Fruit fly (Drosophila melanogaster): ENCODE measurements around the gene CG11694.

CG11694 gene

dm6 chr3R:8333768-8334470 lies 22.0 kb upstream of the CG11694 start, which contains the start of gene Poxm (continued):
- TF ChIP-seq Optix (GFP tag; IDR thresholded peaks at IDR 0.05) (peak; percentile 76; the same call in 2 of the 3 replicates), CG4707 (GFP tag; optimal IDR thresholded peaks at IDR 0.05) (peak; percentile 40), CG7357 (GFP tag; IDR thresholded peaks at IDR 0.05) (peak; percentile 87), trem (tag; optimal IDR thresholded peaks at IDR 0.05) (peak; percentile 87), dimm (GFP tag; IDR thresholded peaks at IDR 0.05) (peak; percentile 55; the same call in 1 of the 2 replicates), B-H1 (GFP tag; IDR thresholded peaks at IDR 0.05) (peak; percentile 81; the same call in 2 of the 3 replicates), Hsf (GFP tag; optimal IDR thresholded peaks at IDR 0.05) (peak; percentile 82), CG16815 (GFP tag; optimal IDR thresholded peaks at IDR 0.05) (peak; percentile 91), tna (GFP tag; IDR thresholded peaks at IDR 0.05; ENCODE audit: partially characterized antibody) (no peak), bab2 (GFP tag; optimal IDR thresholded peaks at IDR 0.05) (peak; percentile 77), gsb (GFP tag; IDR thresholded peaks at IDR 0.05) (peak; percentile 68; the same call in 1 of the 2 replicates), jigr1 (GFP tag; IDR thresholded peaks at IDR 0.05) (peak; percentile 86; the same call in 2 of the 3 replicates), Atf6 (GFP tag; IDR thresholded peaks at IDR 0.05) (peak; percentile 79), pita (GFP tag; optimal IDR thresholded peaks at IDR 0.05) (no peak), NfI (GFP tag; optimal IDR thresholded peaks at IDR 0.05) (peak; percentile 88), Hr78 (GFP tag; optimal IDR thresholded peaks at IDR 0.05) (peak in 1 of 2 experiments; percentile 83), D (optimal IDR thresholded peaks at IDR 0.05) (no peak), D (GFP tag; optimal IDR thresholded peaks at IDR 0.05) (peak; percentile 96), CG14667 (GFP tag; IDR thresholded peaks at IDR 0.05) (peak; percentile 90; the same call in 1 of the 2 replicates), sna (GFP tag; IDR thresholded peaks at IDR 0.05; ENCODE audit: partially characterized antibody) (no peak)

dm6 chr3R:8329628-8330027 lies 17.7 kb upstream of the CG11694 start:
- TF ChIP-seq Optix (GFP tag; IDR thresholded peaks at IDR 0.05) = no peak
- TF ChIP-seq CG3838 (GFP tag; optimal IDR thresholded peaks at IDR 0.05) = no peak
- no peak for TF ChIP-seq sisA (GFP tag; IDR thresholded peaks at IDR 0.05)
- no peak for TF ChIP-seq mld (GFP tag; IDR thresholded peaks at IDR 0.05; ENCODE audit: partially characterized antibody)
- TF ChIP-seq Meics (GFP tag; optimal IDR thresholded peaks at IDR 0.05) = no peak
- no peak for TF ChIP-seq pfk (GFP tag; optimal IDR thresholded peaks at IDR 0.05)
- no peak for TF ChIP-seq CG2678 (tag; optimal IDR thresholded peaks at IDR 0.05)
- TF ChIP-seq cwo (GFP tag; optimal IDR thresholded peaks at IDR 0.05) = no peak
- no peak for TF ChIP-seq tll (GFP tag; optimal IDR thresholded peaks at IDR 0.05)
- TF ChIP-seq YL-1 (GFP tag; optimal IDR thresholded peaks at IDR 0.05) = no peak
- TF ChIP-seq slou (GFP tag; optimal IDR thresholded peaks at IDR 0.05) = no peak
- no peak for TF ChIP-seq usp (GFP tag; optimal IDR thresholded peaks at IDR 0.05)
- TF ChIP-seq CG11085 (GFP tag; IDR thresholded peaks at IDR 0.05) = no peak
- TF ChIP-seq CG12104 (GFP tag; optimal IDR thresholded peaks at IDR 0.05) = no peak

- TF ChIP-seq Lim3 (GFP tag; IDR thresholded peaks at IDR 0.05) (no peak), zf30C (GFP tag; optimal IDR thresholded peaks at IDR 0.05) (no peak), pb (GFP tag; optimal IDR thresholded peaks at IDR 0.05) (no peak), Ets65A (GFP tag) (peak; percentile 80), CG10321 (GFP tag; IDR thresholded peaks at IDR 0.05) (no peak), MBD-R2 (GFP tag; IDR thresholded peaks at IDR 0.05) (no peak), CG12299 (tag; optimal IDR thresholded peaks at IDR 0.05) (no peak), sens (GFP tag) (peak; percentile 19)
These were observed 16.2 kb upstream of the CG11694 start for dm6 chr3R:8327967-8328789.

Measured in whole organism, embryonic.